Worm (Caenorhabditis elegans): ENCODE results near the gene fbxb-11.
"Not testable (repeated sequence)": the region's sequence is repeated elsewhere in the genome, so short reads cannot be mapped to it uniquely, and the experiment has no call there.

fbxb-11 gene

DNA sequence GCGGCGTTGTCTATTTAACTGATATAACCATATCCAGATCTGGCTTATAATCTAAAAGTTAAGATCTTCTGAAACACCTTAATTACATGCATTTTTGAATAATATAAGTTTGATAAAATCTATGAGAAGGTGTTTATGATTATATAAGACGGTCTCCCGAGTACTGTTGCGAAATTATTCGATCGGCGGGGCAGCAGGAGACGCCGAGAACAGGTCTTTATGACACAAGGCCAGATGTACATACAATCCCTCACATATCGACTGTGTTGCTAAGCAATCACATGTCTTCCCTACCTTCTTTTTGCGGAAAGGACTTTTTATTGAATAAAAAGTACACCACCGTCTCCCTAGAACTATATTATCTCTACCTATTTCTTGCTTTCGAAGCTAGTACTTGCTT, 32.2 kb downstream of the fbxb-11 start, which contains the start of gene fbxb-53:
TSS of gene fbxb-53 (plus strand) at position 301 of the 400 bp plus-strand sequence.
- TF ChIP-seq unc-62 (GFP tag; optimal IDR thresholded peaks at IDR 0.05 in 1 of 2) (peak in 1 of 2 experiments; percentile 31), unc-62 (tag; optimal IDR thresholded peaks at IDR 0.05) (no peak), hmg-1.1 (GFP tag; IDR thresholded peaks at IDR 0.05) (no peak), nhr-76 (tag; optimal IDR thresholded peaks at IDR 0.05) (no peak), sdz-12 (GFP tag; optimal IDR thresholded peaks at IDR 0.05) (no peak)

DNA sequence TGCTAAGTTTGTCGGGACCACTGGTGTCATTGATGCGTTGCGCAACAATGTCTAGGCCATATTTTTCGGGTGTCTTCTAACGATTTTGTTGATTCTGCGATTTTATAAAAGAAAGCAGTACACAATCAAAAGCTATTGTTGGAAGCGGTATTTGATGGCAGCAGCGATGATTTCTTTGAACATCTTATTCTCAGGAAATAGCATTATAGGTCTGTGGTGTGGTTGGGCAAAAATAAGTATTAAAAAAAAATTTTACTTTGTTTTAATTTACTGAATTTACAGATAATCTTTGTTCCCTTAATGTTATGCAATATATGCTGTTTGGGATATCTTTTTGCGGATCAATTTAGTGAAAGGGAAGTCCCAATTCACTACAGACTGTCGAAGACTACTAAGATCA, 32.6 kb downstream of the fbxb-11 start, which contains the start of gene F36H5.10:
TSS of gene F36H5.10 (plus strand) at position 301 of the 400 bp plus-strand sequence.
- TF ChIP-seq aha-1 (tag) (peak; percentile 7), hlh-11 (tag; optimal IDR thresholded peaks at IDR 0.05) (no peak)

DNA sequence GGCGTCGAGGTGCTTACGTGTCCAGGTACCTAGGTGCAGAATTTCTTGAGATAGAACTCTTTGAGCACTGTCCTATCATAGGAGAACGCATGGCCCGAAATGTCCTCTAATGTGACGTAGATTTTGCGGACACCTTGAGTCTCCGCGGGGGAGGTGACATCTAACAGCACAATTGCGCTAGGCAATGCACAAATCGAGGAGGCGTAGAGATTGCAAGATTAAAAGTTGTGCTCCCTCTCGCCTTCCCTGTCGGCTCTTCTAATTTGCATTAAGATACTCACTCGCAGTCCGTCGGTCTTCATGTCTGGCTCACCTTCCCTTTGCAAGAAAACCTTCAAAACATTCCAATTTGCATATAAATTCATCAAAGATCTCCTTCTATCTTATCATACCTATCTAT, 35.2 kb downstream of the fbxb-11 start, which contains the start of gene F36H5.18:
TSS of gene F36H5.18 (plus strand) at position 301 of the 400 bp plus-strand sequence.
- no peak for TF ChIP-seq php-3 (GFP tag; IDR thresholded peaks at IDR 0.05)
- TF ChIP-seq ama-1 (optimal IDR thresholded peaks at IDR 0.05), result no peak
- no peak for TF ChIP-seq attf-4 (tag; optimal IDR thresholded peaks at IDR 0.05)
- no peak for TF ChIP-seq duxl-1 (tag; optimal IDR thresholded peaks at IDR 0.05; ENCODE audit: poor library complexity)
- TF ChIP-seq ztf-7 (tag; optimal IDR thresholded peaks at IDR 0.05), result no peak
- no peak for TF ChIP-seq Y48G9A.11 (GFP tag; IDR thresholded peaks at IDR 0.05)
- TF ChIP-seq gei-8 (GFP tag; optimal IDR thresholded peaks at IDR 0.05), result no peak
- TF ChIP-seq mdt-29 (GFP tag; IDR thresholded peaks at IDR 0.05), result no peak

DNA sequence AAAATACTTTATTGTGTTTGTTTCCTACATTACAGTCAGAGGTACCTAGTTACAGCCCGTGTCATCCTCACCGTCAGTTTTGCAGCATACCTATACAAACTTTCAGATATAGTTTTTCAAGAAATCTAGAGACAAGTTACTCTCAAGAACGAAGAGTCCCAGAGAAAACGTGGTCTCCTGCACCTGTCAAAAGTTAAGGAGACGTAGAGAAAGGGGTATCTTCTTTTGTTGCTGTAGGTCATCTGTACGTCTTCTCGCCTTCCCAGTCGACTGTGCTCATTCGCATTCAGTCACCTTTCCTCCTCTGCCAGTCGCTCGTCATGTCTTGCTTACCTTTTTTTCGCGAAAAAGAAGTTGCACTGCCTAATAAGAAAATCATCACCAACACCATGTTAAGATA, 37.1 kb downstream of the fbxb-11 start, which contains the start of gene F36H5.4:
TSS of gene F36H5.4 (plus strand) at position 301 of the 400 bp plus-strand sequence.
- no peak for TF ChIP-seq nhr-77 (tag; optimal IDR thresholded peaks at IDR 0.05)

DNA sequence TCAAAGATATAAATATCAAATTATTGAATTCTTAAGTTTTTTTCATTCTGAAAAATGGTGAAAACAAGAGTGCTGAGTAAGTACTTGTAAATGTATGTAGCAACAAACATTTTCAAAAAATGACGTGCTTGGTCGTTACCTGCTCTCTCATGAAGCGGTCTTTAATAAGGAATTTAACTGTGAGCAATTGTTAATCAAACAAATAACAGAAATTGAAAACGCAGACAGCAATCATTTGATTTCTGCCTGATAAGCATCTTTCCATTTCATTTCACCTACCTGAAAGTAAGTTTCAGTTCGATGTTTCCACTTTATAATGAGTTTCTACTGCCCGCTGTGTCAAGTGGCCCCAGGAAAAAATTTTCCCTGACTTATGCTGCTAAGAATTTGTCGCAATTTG, 38.7 kb downstream of the fbxb-11 start, which contains the start of gene math-28:
TSS of gene math-28 (plus strand) at position 301 of the 400 bp plus-strand sequence.
- TF ChIP-seq set-16 (GFP tag; IDR thresholded peaks at IDR 0.05) (no peak), dpl-1 (GFP tag; optimal IDR thresholded peaks at IDR 0.05) (no peak), zip-2 (tag; optimal IDR thresholded peaks at IDR 0.05) (no peak), egl-27 (tag; optimal IDR thresholded peaks at IDR 0.05) (no peak), nhr-11 (tag; optimal IDR thresholded peaks at IDR 0.05) (no peak), aha-1 (tag) (peak; percentile 55)

DNA sequence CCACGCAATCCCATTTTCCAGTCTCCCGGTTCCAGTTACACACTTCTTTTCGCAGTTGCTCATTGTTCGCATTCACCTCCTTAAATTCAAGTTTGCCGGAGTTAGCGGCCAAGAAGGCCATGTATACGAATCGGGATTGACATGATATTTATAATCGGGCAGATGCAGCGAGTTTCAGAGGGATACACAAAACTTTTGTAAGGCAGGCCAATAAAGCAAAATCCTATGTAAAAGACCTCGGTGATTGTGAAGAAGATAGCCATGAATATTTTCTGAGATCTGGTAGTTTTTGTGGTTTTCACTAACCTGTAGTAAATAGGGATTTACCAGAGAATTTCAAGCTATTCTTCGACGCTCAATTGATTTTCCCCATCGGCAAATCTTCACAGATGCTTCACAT, 42.3 kb downstream of the fbxb-11 start:
- TF ChIP-seq unc-62 (GFP tag; optimal IDR thresholded peaks at IDR 0.05 in 1 of 2), result peak in 1 of 2 experiments; percentile 93
- no peak for TF ChIP-seq unc-62 (tag; optimal IDR thresholded peaks at IDR 0.05)
- TF ChIP-seq spr-3 (GFP tag; optimal IDR thresholded peaks at IDR 0.05), result no peak
- no peak for TF ChIP-seq nhr-77 (tag; optimal IDR thresholded peaks at IDR 0.05)
- no peak for TF ChIP-seq F44E2.7 (GFP tag; IDR thresholded peaks at IDR 0.05)

DNA sequence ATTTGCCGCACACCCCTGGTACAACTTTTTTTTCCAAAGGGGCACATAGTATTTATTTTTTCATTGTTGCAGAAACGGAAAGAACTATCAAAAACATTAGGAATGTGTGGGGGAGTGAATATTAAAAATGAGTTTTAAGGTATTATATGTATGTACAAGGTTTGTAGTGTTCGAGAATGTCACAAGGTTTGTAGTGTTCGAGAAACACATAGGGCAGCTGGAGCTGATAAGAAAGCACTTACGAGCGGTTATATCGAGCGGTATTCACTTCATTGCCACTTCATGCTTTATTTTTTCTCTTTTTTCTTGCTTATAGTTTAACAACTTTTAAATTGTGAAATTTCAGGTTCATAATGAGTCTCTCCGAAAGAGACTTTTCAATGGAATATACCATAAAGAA, 43.0 kb downstream of the fbxb-11 start:
- TF ChIP-seq pqm-1 (tag; optimal IDR thresholded peaks at IDR 0.05), result peak; percentile 66
- TF ChIP-seq aha-1 (tag), result peak; percentile 15
- TF ChIP-seq php-3 (GFP tag; IDR thresholded peaks at IDR 0.05), result peak; percentile 37; the same call in 1 of the 2 replicates
- TF ChIP-seq nhr-28 (tag; optimal IDR thresholded peaks at IDR 0.05), result peak; percentile 95
- not testable (repeated sequence) for TF ChIP-seq daf-16 (GFP tag; optimal IDR thresholded peaks at IDR 0.05)
- peak; percentile 57 for TF ChIP-seq daf-16 (tag; optimal IDR thresholded peaks at IDR 0.05)
- TF ChIP-seq dmd-6 (GFP tag; IDR thresholded peaks at IDR 0.05), result 0 out of 2 replicates have a peak, but pooled peaks have one; percentile 19
- TF ChIP-seq hlh-11 (tag; optimal IDR thresholded peaks at IDR 0.05), result peak; percentile 58

DNA sequence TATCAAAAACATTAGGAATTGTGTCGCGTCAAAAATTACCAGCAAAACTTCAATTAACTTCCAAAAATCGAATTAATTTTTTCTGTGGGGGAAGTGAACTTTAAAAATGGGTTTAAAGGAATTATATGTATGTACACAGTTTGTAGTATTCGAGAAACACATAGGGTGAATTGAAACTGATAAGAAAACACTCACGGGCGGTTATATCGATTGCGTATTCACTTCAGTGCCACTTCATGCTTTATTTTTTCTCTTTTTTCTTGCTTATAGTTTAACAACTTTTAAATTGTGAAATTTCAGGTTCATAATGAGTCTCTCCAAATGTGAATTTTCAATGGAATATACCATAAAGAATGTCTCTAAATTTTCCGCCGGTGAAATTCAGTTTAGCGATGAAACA, 46.9 kb downstream of the fbxb-11 start, which contains the start of gene math-26:
TSS of gene math-26 (plus strand) at position 301 of the 400 bp plus-strand sequence.
- TF ChIP-seq saeg-2 (GFP tag; IDR thresholded peaks at IDR 0.05); zip-2 (tag; optimal IDR thresholded peaks at IDR 0.05); aly-2 (tag; optimal IDR thresholded peaks at IDR 0.05): not testable (repeated sequence)

Measured in whole organism, L4 larva.